Worm (Caenorhabditis elegans): ENCODE results near the gene C17H11.5.

Gene C17H11.5

ce11 chrX:8136276-8136891, 48.6 kb downstream of the C17H11.5 start, which contains the start of gene C02B8.6:
C02B8.6 (minus strand) TSS chrX:8136326.
- no peak for TF ChIP-seq unc-62 (GFP tag; optimal IDR thresholded peaks at IDR 0.05)
